Worm (Caenorhabditis elegans): ENCODE data around the gene his-60.
A peak's percentile ranks its signal among the peaks of the same experiment; 100 is the strongest.

Gene his-60

DNA sequence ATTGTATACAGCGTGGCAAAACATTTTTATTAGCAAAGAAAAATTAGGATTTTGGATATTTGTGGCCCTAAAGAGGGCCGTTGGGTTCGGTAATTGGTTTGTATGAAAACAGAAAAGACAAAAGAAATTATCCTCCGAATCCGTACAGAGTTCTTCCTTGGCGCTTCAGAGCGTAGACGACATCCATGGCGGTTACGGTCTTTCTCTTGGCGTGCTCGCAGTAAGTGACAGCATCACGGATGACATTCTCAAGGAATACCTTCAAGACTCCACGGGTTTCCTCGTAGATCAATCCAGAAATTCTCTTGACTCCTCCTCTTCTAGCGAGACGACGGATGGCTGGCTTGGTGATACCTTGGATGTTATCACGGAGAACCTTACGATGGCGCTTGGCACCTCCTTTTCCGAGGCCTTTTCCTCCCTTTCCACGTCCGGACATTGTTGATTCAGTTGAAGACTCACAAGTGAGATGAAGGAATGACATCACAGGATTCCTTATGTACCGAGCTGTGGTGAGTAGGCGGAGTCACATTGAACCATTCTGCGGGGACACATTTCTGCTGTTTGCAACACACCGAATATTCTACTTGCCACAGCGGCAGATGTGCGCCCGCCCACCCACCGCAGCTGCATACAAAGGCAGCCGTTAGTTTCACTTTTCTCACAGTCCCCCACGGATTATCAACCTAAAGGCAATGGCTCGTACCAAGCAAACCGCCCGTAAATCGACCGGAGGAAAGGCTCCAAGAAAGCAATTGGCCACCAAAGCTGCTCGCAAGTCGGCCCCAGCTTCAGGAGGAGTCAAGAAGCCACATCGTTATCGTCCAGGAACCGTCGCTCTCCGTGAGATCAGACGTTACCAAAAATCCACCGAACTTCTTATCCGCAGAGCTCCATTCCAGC lies at the start of gene his-60, which contains the start of gene his-59 (continued):
- TF ChIP-seq fkh-4 (tag; optimal IDR thresholded peaks at IDR 0.05; ENCODE audit: borderline replicate concordance) (no peak), blmp-1 (tag; optimal IDR thresholded peaks at IDR 0.05) (no peak), xbp-1 (tag; optimal IDR thresholded peaks at IDR 0.05) (peak; percentile 19), nhr-28 (tag; optimal IDR thresholded peaks at IDR 0.05) (no peak), ceh-63 (GFP tag; optimal IDR thresholded peaks at IDR 0.05) (no peak), sup-37 (GFP tag; optimal IDR thresholded peaks at IDR 0.05) (no peak), mep-1 (tag; optimal IDR thresholded peaks at IDR 0.05) (peak; percentile 58), alr-1 (tag; optimal IDR thresholded peaks at IDR 0.05; ENCODE audit: borderline replicate concordance) (no peak), ztf-11 (tag; optimal IDR thresholded peaks at IDR 0.05) (peak in 1 of 2 experiments; percentile 93), fkh-8 (tag; optimal IDR thresholded peaks at IDR 0.05) (no peak), nhr-71 (tag; optimal IDR thresholded peaks at IDR 0.05) (peak; percentile 57)

- peak; percentile 44 for TF ChIP-seq hlh-4 (tag; optimal IDR thresholded peaks at IDR 0.05)
- no peak for TF ChIP-seq nhr-20 (tag; optimal IDR thresholded peaks at IDR 0.05)
- no peak for TF ChIP-seq elt-3 (tag; optimal IDR thresholded peaks at IDR 0.05)
- TF ChIP-seq Y116A8C.19 (tag; optimal IDR thresholded peaks at IDR 0.05; ENCODE audit: borderline replicate concordance) = no peak
- TF ChIP-seq mef-2 (tag; optimal IDR thresholded peaks at IDR 0.05) = no peak
Observed at ce11 chrIV:7532360-7532759, 44.6 kb upstream of the his-60 start, which contains the start of gene R05G6.1. TSS of gene R05G6.1 (plus strand) at chrIV:7532660.

ce11 chrIV:7530226-7531070 lies 42.7 kb upstream of the his-60 start:
- peak; percentile 30 for TF ChIP-seq nhr-20 (tag; optimal IDR thresholded peaks at IDR 0.05)
- no peak for TF ChIP-seq isw-1 (GFP tag; IDR thresholded peaks at IDR 0.05)
- no peak for TF ChIP-seq unc-98 (GFP tag; IDR thresholded peaks at IDR 0.05)
- TF ChIP-seq swsn-7 (tag; optimal IDR thresholded peaks at IDR 0.05) = no peak
- no peak for TF ChIP-seq ces-1 (GFP tag; optimal IDR thresholded peaks at IDR 0.05)
- TF ChIP-seq unc-130 (tag; optimal IDR thresholded peaks at IDR 0.05) = no peak
- no peak for TF ChIP-seq ceh-8 (GFP tag; optimal IDR thresholded peaks at IDR 0.05)
- no peak for TF ChIP-seq irx-1 (tag; optimal IDR thresholded peaks at IDR 0.05)
- no peak for TF ChIP-seq C34B4.2 (tag; optimal IDR thresholded peaks at IDR 0.05)
- TF ChIP-seq unc-62 (GFP tag; optimal IDR thresholded peaks at IDR 0.05) = no peak
- peak; percentile 40 for TF ChIP-seq dsc-1 (tag; optimal IDR thresholded peaks at IDR 0.05)
- TF ChIP-seq fkh-10 (GFP tag; optimal IDR thresholded peaks at IDR 0.05) = no peak
- peak in 1 of 2 experiments; percentile 44 for TF ChIP-seq lsy-2 (tag; optimal IDR thresholded peaks at IDR 0.05)
- no peak for TF ChIP-seq ztf-4 (tag; optimal IDR thresholded peaks at IDR 0.05)
- TF ChIP-seq mef-2 (tag; optimal IDR thresholded peaks at IDR 0.05) = no peak
- no peak for TF ChIP-seq lin-39 (tag; optimal IDR thresholded peaks at IDR 0.05)
- no peak for TF ChIP-seq nhr-19 (GFP tag; conservative IDR thresholded peaks at IDR 0.05)
- TF ChIP-seq efl-1 (optimal IDR thresholded peaks at IDR 0.05) = no peak
- peak in 1 of 2 experiments; percentile 1 for TF ChIP-seq efl-1 (GFP tag; optimal IDR thresholded peaks at IDR 0.05 in 1 of 2)
- TF ChIP-seq egl-27 (tag; optimal IDR thresholded peaks at IDR 0.05) = no peak
- peak; percentile 87 for TF ChIP-seq blmp-1 (tag; optimal IDR thresholded peaks at IDR 0.05)
- TF ChIP-seq sup-37 (GFP tag; optimal IDR thresholded peaks at IDR 0.05) = no peak
- TF ChIP-seq nhr-71 (tag; optimal IDR thresholded peaks at IDR 0.05) = peak; percentile 34
- TF ChIP-seq mdl-1 (tag; optimal IDR thresholded peaks at IDR 0.05) = peak in 1 of 2 experiments; percentile 4
- no peak for TF ChIP-seq lin-35 (GFP tag; optimal IDR thresholded peaks at IDR 0.05)
- TF ChIP-seq C04F5.9 (tag; optimal IDR thresholded peaks at IDR 0.05) = no peak
- TF ChIP-seq zag-1 (tag; optimal IDR thresholded peaks at IDR 0.05) = no peak
- TF ChIP-seq fkh-4 (tag; optimal IDR thresholded peaks at IDR 0.05; ENCODE audit: borderline replicate concordance) = no peak
- no peak for TF ChIP-seq F16B12.6 (tag; optimal IDR thresholded peaks at IDR 0.05)
- no peak for TF ChIP-seq egl-13 (tag; optimal IDR thresholded peaks at IDR 0.05)
- TF ChIP-seq sox-4 (tag; optimal IDR thresholded peaks at IDR 0.05) = no peak
- TF ChIP-seq nhr-77 (tag; optimal IDR thresholded peaks at IDR 0.05) = no peak
- TF ChIP-seq pax-3 (tag; optimal IDR thresholded peaks at IDR 0.05) = no peak
- no peak for TF ChIP-seq aly-2 (tag; optimal IDR thresholded peaks at IDR 0.05)
- TF ChIP-seq elt-3 (tag; optimal IDR thresholded peaks at IDR 0.05) = peak in 3 of 6 experiments; percentile 2 to 59 (median 12)
